Worm (Caenorhabditis elegans): ENCODE measurements around the gene F31E8.4.

ce11 chrII:6842009-6842408 lies 42.1 kb upstream of the F31E8.4 start:
- TF ChIP-seq flt-1 (GFP tag; IDR thresholded peaks at IDR 0.05) (no peak), hmg-4 (GFP tag; optimal IDR thresholded peaks at IDR 0.05) (no peak), ama-1 (optimal IDR thresholded peaks at IDR 0.05) (no peak)
